Worm (Caenorhabditis elegans) whole organism, L1 larva: ENCODE measurements around the gene pha-4.

Experiments used
- C04F5.9 ChIP-seq: sonication (generic microtip); optimal IDR thresholded peaks from 2 replicates; lab custom pipeline; 2016; ENCODE audit warnings: missing genetic modification characterization, missing compliant biosample characterization
- C16A3.4 ChIP-seq: fragments of 150-350 bp; optimal IDR thresholded peaks from 2 replicates; lab custom pipeline; 2014; ENCODE audit warnings: missing biosample characterization, missing genetic modification characterization
- C34B4.2 ChIP-seq: sonication (generic microtip); optimal IDR thresholded peaks from 2 replicates; lab custom pipeline; 2017; ENCODE audit warnings: mild to moderate bottlenecking, missing genetic modification characterization, missing compliant biosample characterization
- F16B12.6 ChIP-seq: fragments of 150-350 bp; optimal IDR thresholded peaks from 2 replicates; lab custom pipeline; 2014; ENCODE audit warnings: missing biosample characterization, missing genetic modification characterization
- aha-1 ChIP-seq: fragments of 150-350 bp; optimal IDR thresholded peaks from 2 replicates; lab custom pipeline; 2014; ENCODE audit warnings: missing biosample characterization, missing genetic modification characterization
- aly-2 ChIP-seq: fragments of 150-350 bp; optimal IDR thresholded peaks from 2 replicates; lab custom pipeline; 2014; ENCODE audit warnings: missing biosample characterization, missing genetic modification characterization
- ceh-63 ChIP-seq: fragments of 200-800 bp; sonication (Bioruptor generic); optimal IDR thresholded peaks from 2 replicates; lab custom pipeline; 2018; ENCODE audit warnings: mild to moderate bottlenecking, missing genetic modification characterization, missing compliant biosample characterization
- ceh-8 ChIP-seq: fragments of 200-800 bp; sonication (Bioruptor generic); optimal IDR thresholded peaks from 2 replicates; lab custom pipeline; 2018; ENCODE audit warnings: mild to moderate bottlenecking, missing genetic modification characterization, moderate library complexity, missing compliant biosample characterization
- ceh-82 ChIP-seq, 3 experiments: fragments of 150-350 bp in 1 of 3; sonication (generic microtip) in 2 of 3; optimal IDR thresholded peaks; 2 replicates each; lab custom pipeline; 2014 to 2017; ENCODE audit warnings: missing biosample characterization in 3 of 3, missing genetic modification characterization in 3 of 3
- ces-1 ChIP-seq: fragments of 150-350 bp; optimal IDR thresholded peaks from 2 replicates; lab custom pipeline; 2014; ENCODE audit warnings: missing biosample characterization, missing genetic modification reagents, missing genetic modification characterization
- dsc-1 ChIP-seq: sonication (generic microtip); optimal IDR thresholded peaks from 2 replicates; lab custom pipeline; 2016; ENCODE audit warnings: mild to moderate bottlenecking, missing genetic modification characterization, missing compliant biosample characterization
- egl-13 ChIP-seq: sonication (generic microtip); optimal IDR thresholded peaks from 2 replicates; lab custom pipeline; 2016; ENCODE audit warnings: missing genotype, missing genetic modification reagents, missing genetic modification characterization, missing compliant biosample characterization
- egl-27 ChIP-seq, 2 experiments: fragments of 150-350 bp in 1 of 2; sonication (generic microtip); optimal IDR thresholded peaks; 3 replicates each; lab custom pipeline; 2017 to 2018; ENCODE audit warnings: missing biosample characterization in 2 of 2, missing genetic modification characterization in 2 of 2, missing genetic modification reagents in 2 of 2
- elt-2 ChIP-seq: sonication (generic microtip); optimal IDR thresholded peaks from 2 replicates; lab custom pipeline; 2016; ENCODE audit warnings: missing genetic modification characterization, mild to moderate bottlenecking, inconsistent platforms, missing compliant biosample characterization, missing genetic modification reagents
- fkh-10 ChIP-seq: sonication (generic microtip); optimal IDR thresholded peaks from 2 replicates; lab custom pipeline; 2017; ENCODE audit warnings: missing biosample characterization, missing genetic modification reagents, missing genetic modification characterization
- fkh-4 ChIP-seq: sonication (generic microtip); optimal IDR thresholded peaks from 2 replicates; lab custom pipeline; 2016; ENCODE audit warnings: missing compliant biosample characterization, missing genetic modification characterization, borderline replicate concordance
- fkh-8 ChIP-seq: sonication (generic microtip); optimal IDR thresholded peaks from 2 replicates; lab custom pipeline; 2016; ENCODE audit warnings: mild to moderate bottlenecking, missing genetic modification characterization, missing compliant biosample characterization
- grh-1 ChIP-seq: fragments of 200-800 bp; sonication (Bioruptor generic); IDR thresholded peaks from 2 replicates; pipeline ENCODE4 v1.3.6; 2022; ENCODE audit warnings: missing genetic modification reagents, missing genetic modification characterization, missing compliant biosample characterization
- hlh-17 ChIP-seq: fragments of 200-800 bp; sonication (Bioruptor generic); optimal IDR thresholded peaks from 2 replicates; lab custom pipeline; 2018; ENCODE audit warnings: missing genetic modification characterization, mild to moderate bottlenecking, missing compliant biosample characterization, moderate library complexity, borderline replicate concordance
- hlh-4 ChIP-seq: sonication (generic microtip); optimal IDR thresholded peaks from 2 replicates; lab custom pipeline; 2016; ENCODE audit warnings: mild to moderate bottlenecking, missing genetic modification characterization, missing compliant biosample characterization
- hpl-2 ChIP-seq: fragments of 150-350 bp; optimal IDR thresholded peaks from 2 replicates; lab custom pipeline; 2014; ENCODE audit warnings: missing biosample characterization, missing genetic modification reagents, missing genetic modification characterization
- irx-1 ChIP-seq: sonication (generic microtip); optimal IDR thresholded peaks from 2 replicates; lab custom pipeline; 2016; ENCODE audit warnings: missing genetic modification characterization, missing compliant biosample characterization
- isw-1 ChIP-seq: fragments of 200-800 bp; sonication (Bioruptor generic); IDR thresholded peaks from 2 replicates; pipeline ENCODE4 v1.3.6; 2022; ENCODE audit warnings: missing genetic modification characterization, missing compliant biosample characterization
- lin-15B ChIP-seq: fragments of 150-350 bp; sonication (generic microtip); optimal IDR thresholded peaks from 3 replicates; lab custom pipeline; 2014; ENCODE audit warnings: missing biosample characterization, missing genetic modification characterization
- lin-35 ChIP-seq, 2 experiments: fragments of 150-350 bp; optimal IDR thresholded peaks; 2 replicates each; lab custom pipeline; 2014; ENCODE audit warnings: missing biosample characterization in 2 of 2, missing genetic modification characterization in 2 of 2, missing genetic modification reagents in 2 of 2
- lir-3 ChIP-seq: sonication (generic microtip); optimal IDR thresholded peaks from 2 replicates; lab custom pipeline; 2016; ENCODE audit warnings: mild to moderate bottlenecking, missing genetic modification characterization, moderate library complexity, missing compliant biosample characterization; ENCODE audit not compliant: poor library complexity
- mab-9 ChIP-seq: fragments of 200-800 bp; sonication (Bioruptor generic); IDR thresholded peaks from 2 replicates; pipeline ENCODE4 v1.3.6; 2022; ENCODE audit warnings: missing genetic modification reagents, missing genetic modification characterization, missing compliant biosample characterization
- nhr-12 ChIP-seq: sonication (generic microtip); optimal IDR thresholded peaks from 2 replicates; lab custom pipeline; 2017; ENCODE audit warnings: missing biosample characterization, missing genetic modification characterization
- nhr-28 ChIP-seq: fragments of 150-350 bp; optimal IDR thresholded peaks from 2 replicates; lab custom pipeline; 2014; ENCODE audit warnings: missing biosample characterization, missing genetic modification characterization
- nhr-47 ChIP-seq: sonication (generic microtip); optimal IDR thresholded peaks from 2 replicates; lab custom pipeline; 2016; ENCODE audit warnings: mild to moderate bottlenecking, missing genetic modification characterization, moderate library complexity, missing compliant biosample characterization
- nhr-71 ChIP-seq: sonication (generic microtip); optimal IDR thresholded peaks from 2 replicates; lab custom pipeline; 2016; ENCODE audit warnings: mild to moderate bottlenecking, missing genetic modification characterization, moderate library complexity, missing compliant biosample characterization
- nhr-76 ChIP-seq: sonication (generic microtip); optimal IDR thresholded peaks from 2 replicates; lab custom pipeline; 2017; ENCODE audit warnings: missing biosample characterization, missing genetic modification characterization
- nhr-85 ChIP-seq: sonication (generic microtip); peaks from one replicate; lab custom pipeline; 2016; ENCODE audit warnings: missing genetic modification characterization, inconsistent platforms, missing compliant biosample characterization
- pax-3 ChIP-seq: fragments of 200-800 bp; sonication (Bioruptor generic); optimal IDR thresholded peaks from 2 replicates; lab custom pipeline; 2018; ENCODE audit warnings: mild to moderate bottlenecking, missing genetic modification characterization, moderate library complexity, missing compliant biosample characterization
- skn-1 ChIP-seq: fragments of 150-350 bp; optimal IDR thresholded peaks from 2 replicates; lab custom pipeline; 2014; ENCODE audit warnings: missing biosample characterization, missing genetic modification characterization
- snpc-4 ChIP-seq: fragments of 150-350 bp; optimal IDR thresholded peaks from 2 replicates; lab custom pipeline; 2014; ENCODE audit warnings: missing biosample characterization, missing genetic modification characterization
- sox-4 ChIP-seq: sonication (generic microtip); optimal IDR thresholded peaks from 2 replicates; lab custom pipeline; 2016; ENCODE audit warnings: missing genetic modification characterization, missing compliant biosample characterization
- sptf-1 ChIP-seq: fragments of 150-350 bp; optimal IDR thresholded peaks from 2 replicates; lab custom pipeline; 2014; ENCODE audit warnings: missing biosample characterization, missing genetic modification characterization
- sup-37 ChIP-seq: fragments of 200-800 bp; sonication (Bioruptor generic); optimal IDR thresholded peaks from 2 replicates; lab custom pipeline; 2018; ENCODE audit warnings: mild to moderate bottlenecking, missing genetic modification characterization, missing compliant biosample characterization
- tbx-2 ChIP-seq: sonication (generic microtip); optimal IDR thresholded peaks from 2 replicates; lab custom pipeline; 2016; ENCODE audit warnings: missing genetic modification characterization, missing compliant biosample characterization
- tlp-1 ChIP-seq: fragments of 150-350 bp; optimal IDR thresholded peaks from 2 replicates; lab custom pipeline; 2014; ENCODE audit warnings: missing biosample characterization, missing genetic modification characterization
- unc-30 ChIP-seq: sonication (generic microtip); optimal IDR thresholded peaks from 2 replicates; lab custom pipeline; 2017; ENCODE audit warnings: missing biosample characterization, missing genetic modification characterization
- unc-62 ChIP-seq: fragments of 150-350 bp; optimal IDR thresholded peaks from 2 replicates; lab custom pipeline; 2014; ENCODE audit warnings: missing biosample characterization, missing genetic modification reagents, missing genetic modification characterization
- unc-86 ChIP-seq: sonication (generic microtip); optimal IDR thresholded peaks from 2 replicates; lab custom pipeline; 2016; ENCODE audit warnings: missing genetic modification characterization, missing compliant biosample characterization
- unc-98 ChIP-seq: fragments of 200-800 bp; sonication (Bioruptor generic); IDR thresholded peaks from 2 replicates; pipeline ENCODE4 v1.3.6; 2022; ENCODE audit warnings: missing genetic modification characterization, missing compliant biosample characterization
- vab-15 ChIP-seq: sonication (generic microtip); optimal IDR thresholded peaks from 2 replicates; lab custom pipeline; 2017; ENCODE audit warnings: missing genotype, mild to moderate bottlenecking, missing genetic modification characterization, missing compliant biosample characterization
- xbp-1 ChIP-seq: sonication (generic microtip); optimal IDR thresholded peaks from 2 replicates; lab custom pipeline; 2016; ENCODE audit warnings: missing genetic modification characterization, missing compliant biosample characterization
- zag-1 ChIP-seq: fragments of 150-350 bp; optimal IDR thresholded peaks from 2 replicates; lab custom pipeline; 2014; ENCODE audit warnings: missing biosample characterization, missing genetic modification characterization
- zip-4 ChIP-seq: fragments of 200-800 bp; sonication (Bioruptor generic); optimal IDR thresholded peaks from 2 replicates; lab custom pipeline; 2018; ENCODE audit warnings: mild to moderate bottlenecking, missing genetic modification characterization, moderate library complexity, missing compliant biosample characterization
- ztf-4 ChIP-seq: fragments of 150-350 bp; optimal IDR thresholded peaks from 2 replicates; lab custom pipeline; 2014; ENCODE audit warnings: missing biosample characterization, missing genetic modification characterization

pha-4 gene

ce11 chrV:20734658-20735057 is 18.2 kb upstream of the pha-4 start, which contains the start of gene srxa-6:
TSS of gene srxa-6 (plus strand) at chrV:20734958.
- TF ChIP-seq nhr-71 (no peak), aly-2 (tag; lab: Kevin White, UChicago) (no peak), C16A3.4 (tag; lab: Kevin White, UChicago) (no peak), snpc-4 (tag; lab: Kevin White, UChicago) (no peak), ceh-82 (tag; optimal IDR thresholded peaks at IDR 0.05; lab: Kevin White, UChicago) (no peak), irx-1 (tag; lab: Kevin White, UChicago) (no peak)

- TF ChIP-seq lin-35 (GFP tag; optimal IDR thresholded peaks at IDR 0.05; lab: Kevin White, UChicago) = no peak
- no peak for TF ChIP-seq hlh-4 (tag; lab: Kevin White, UChicago)
- TF ChIP-seq tbx-2 (tag; lab: Kevin White, UChicago) = peak; percentile 7
- no peak for TF ChIP-seq mab-9 (GFP tag; lab: Robert Waterston, UW)
- peak; percentile 33 for TF ChIP-seq ces-1
- no peak for TF ChIP-seq unc-98 (GFP tag; lab: Robert Waterston, UW)
- TF ChIP-seq ztf-4 = no peak
- no peak for TF ChIP-seq aha-1 (tag; lab: Kevin White, UChicago)
- no peak for TF ChIP-seq elt-2 (tag; lab: Kevin White, UChicago)
- TF ChIP-seq C34B4.2 (tag; lab: Kevin White, UChicago) = no peak
- TF ChIP-seq ceh-63 (GFP tag; lab: Kevin White, UChicago) = no peak
- TF ChIP-seq nhr-12 (tag; lab: Kevin White, UChicago) = no peak
- TF ChIP-seq nhr-28 (tag; lab: Kevin White, UChicago) = no peak
- TF ChIP-seq zag-1 = no peak
- no peak for TF ChIP-seq vab-15 (tag; lab: Kevin White, UChicago)
- no peak for TF ChIP-seq fkh-4 (tag; lab: Kevin White, UChicago)
- no peak for TF ChIP-seq hpl-2 (GFP tag; lab: Kevin White, UChicago)
- TF ChIP-seq dsc-1 (tag; lab: Kevin White, UChicago) = no peak
- TF ChIP-seq unc-62 (GFP tag; lab: Kevin White, UChicago) = no peak
- no peak for TF ChIP-seq zip-4 (GFP tag; lab: Kevin White, UChicago)
- TF ChIP-seq skn-1 (tag; lab: Kevin White, UChicago) = no peak
- no peak for TF ChIP-seq unc-30
- TF ChIP-seq irx-1 (tag; lab: Kevin White, UChicago) = peak; percentile 2
- TF ChIP-seq fkh-10 = peak; percentile 65
- no peak for TF ChIP-seq pax-3 (tag; lab: Kevin White, UChicago)
- no peak for TF ChIP-seq egl-13 (tag; lab: Kevin White, UChicago)
- no peak for TF ChIP-seq nhr-76 (tag; lab: Kevin White, UChicago)
Observed at ce11 chrV:20739387-20739786, 13.5 kb upstream of the pha-4 start.

- TF ChIP-seq nhr-47 (peak; percentile 10), lir-3 (tag; lab: Kevin White, UChicago) (no peak), sox-4 (tag; lab: Kevin White, UChicago) (no peak), mab-9 (GFP tag; lab: Robert Waterston, UW) (no peak), F16B12.6 (tag; lab: Kevin White, UChicago) (no peak), sup-37 (no peak), C04F5.9 (tag; lab: Kevin White, UChicago) (no peak), xbp-1 (tag; lab: Kevin White, UChicago) (no peak), fkh-10 (no peak), fkh-8 (tag; lab: Kevin White, UChicago) (no peak), aha-1 (tag; lab: Kevin White, UChicago) (no peak), egl-27 (tag; optimal IDR thresholded peaks at IDR 0.05; lab: Kevin White, UChicago) (no peak), zip-4 (GFP tag; lab: Kevin White, UChicago) (no peak), grh-1 (GFP tag; lab: Robert Waterston, UW) (peak; percentile 62), tlp-1 (tag; lab: Kevin White, UChicago) (no peak), unc-62 (GFP tag; lab: Kevin White, UChicago) (no peak), skn-1 (tag; lab: Kevin White, UChicago) (peak; percentile 37), fkh-4 (tag; lab: Kevin White, UChicago) (no peak), sptf-1 (tag; lab: Kevin White, UChicago) (no peak), ceh-8 (GFP tag; lab: Kevin White, UChicago) (no peak), isw-1 (no peak), nhr-85 (tag; lab: Kevin White, UChicago) (no peak), hlh-17 (GFP tag; lab: Kevin White, UChicago) (no peak), unc-86 (tag; lab: Kevin White, UChicago) (no peak), lin-15B (no peak)
Observed at ce11 chrV:20744290-20744837, 8.5 kb upstream of the pha-4 start, which contains the start of gene dnj-25. TSS of gene dnj-25 (minus strand) at chrV:20744346.
